Worm (Caenorhabditis elegans) whole organism, L1 larva: ENCODE data around the gene K07H8.8.

Experiments used
- ama-1 ChIP-seq: fragments of 150-350 bp; optimal IDR thresholded peaks from 2 replicates; lab custom pipeline; 2014
- ceh-63 ChIP-seq: fragments of 200-800 bp; sonication (Bioruptor generic); optimal IDR thresholded peaks from 2 replicates; lab custom pipeline; 2018; ENCODE audit warnings: mild to moderate bottlenecking, missing genetic modification characterization, missing compliant biosample characterization
- ces-1 ChIP-seq: fragments of 150-350 bp; optimal IDR thresholded peaks from 2 replicates; lab custom pipeline; 2014; ENCODE audit warnings: missing biosample characterization, missing genetic modification reagents, missing genetic modification characterization
- egl-13 ChIP-seq: sonication (generic microtip); optimal IDR thresholded peaks from 2 replicates; lab custom pipeline; 2016; ENCODE audit warnings: missing genotype, missing genetic modification reagents, missing genetic modification characterization, missing compliant biosample characterization
- egl-27 ChIP-seq, 2 experiments: fragments of 150-350 bp in 1 of 2; sonication (generic microtip); optimal IDR thresholded peaks; 3 replicates each; lab custom pipeline; 2017 to 2018; ENCODE audit warnings: missing biosample characterization in 2 of 2, missing genetic modification characterization in 2 of 2, missing genetic modification reagents in 2 of 2
- hpl-2 ChIP-seq: fragments of 150-350 bp; optimal IDR thresholded peaks from 2 replicates; lab custom pipeline; 2014; ENCODE audit warnings: missing biosample characterization, missing genetic modification reagents, missing genetic modification characterization
- jun-1 ChIP-seq: fragments of 150-350 bp; optimal IDR thresholded peaks from 2 replicates; lab custom pipeline; 2014; ENCODE audit warnings: missing biosample characterization, missing genetic modification reagents, missing genetic modification characterization
- pqm-1 ChIP-seq: sonication (generic microtip); optimal IDR thresholded peaks from 3 replicates; lab custom pipeline; 2017; ENCODE audit warnings: missing biosample characterization, missing genetic modification characterization
- snpc-4 ChIP-seq: fragments of 150-350 bp; optimal IDR thresholded peaks from 2 replicates; lab custom pipeline; 2014; ENCODE audit warnings: missing biosample characterization, missing genetic modification characterization
- vab-15 ChIP-seq: sonication (generic microtip); optimal IDR thresholded peaks from 2 replicates; lab custom pipeline; 2017; ENCODE audit warnings: missing genotype, mild to moderate bottlenecking, missing genetic modification characterization, missing compliant biosample characterization

DNA sequence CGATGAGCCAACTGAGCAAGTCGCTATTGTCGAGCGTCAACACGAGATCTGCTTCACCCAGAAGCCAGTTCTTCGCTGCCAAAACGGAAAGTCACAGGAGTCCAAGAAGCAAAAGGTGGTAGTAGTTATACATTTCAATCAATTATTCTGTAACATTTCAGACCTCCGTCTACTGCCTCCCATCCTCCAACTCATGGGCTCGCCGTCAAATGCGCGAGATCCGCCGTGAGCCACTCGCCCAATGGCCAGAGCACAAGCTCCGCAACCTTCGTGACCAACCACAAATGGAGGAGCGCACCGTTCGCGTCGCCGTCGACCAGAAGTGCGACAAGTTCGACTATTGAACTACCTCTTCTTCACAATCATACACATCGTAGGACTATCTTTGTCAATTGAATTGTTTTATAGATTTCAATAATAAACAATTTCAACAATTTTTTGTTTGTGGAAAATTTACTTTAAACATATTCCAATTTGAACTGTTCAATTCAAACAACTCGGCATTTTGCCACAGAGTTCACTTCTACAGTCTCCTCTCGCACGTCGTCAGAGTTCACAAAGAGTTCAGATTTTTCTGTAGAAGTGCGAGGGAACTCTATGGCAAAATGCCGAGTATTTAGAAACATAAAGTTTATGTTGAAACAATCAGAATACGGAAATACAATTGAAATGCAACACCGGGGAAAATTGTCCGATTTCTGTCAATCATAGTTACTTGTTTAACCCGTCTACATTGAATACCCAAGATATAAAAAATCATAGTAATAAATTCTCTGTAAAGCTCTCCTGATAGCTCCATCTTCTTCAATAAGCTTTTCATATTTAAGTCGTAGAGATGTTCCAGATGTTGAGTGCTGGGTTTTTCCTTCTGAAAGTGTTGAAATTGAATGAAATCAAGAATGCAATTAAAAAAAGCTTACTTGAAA is 1.9 kb downstream of the K07H8.8 start:
- TF ChIP-seq pqm-1 (tag; lab: Kevin White, UChicago) (no peak), snpc-4 (tag; lab: Kevin White, UChicago) (no peak), ama-1 (lab: Kevin White, UChicago) (no peak), vab-15 (tag; lab: Kevin White, UChicago) (no peak), hpl-2 (no peak), egl-27 (tag; optimal IDR thresholded peaks at IDR 0.05; lab: Kevin White, UChicago) (no peak), egl-13 (tag; lab: Kevin White, UChicago) (no peak), jun-1 (tag; lab: Kevin White, UChicago) (no peak), ces-1 (GFP tag; lab: Kevin White, UChicago) (no peak), ceh-63 (GFP tag; lab: Kevin White, UChicago) (no peak)
